Fruit fly (Drosophila melanogaster) whole organism, embryonic: Measurements from ENCODE around the gene CG32454.

Source experiments
- Bdp1 ChIP-seq: fragments of 200-800 bp; sonication (Bioruptor generic); optimal IDR thresholded peaks from 3 replicates; lab custom pipeline; 2016; ENCODE audit warnings: missing biosample characterization, missing genetic modification characterization
- PHDP ChIP-seq: fragments of 200-800 bp; sonication (Bioruptor generic); optimal IDR thresholded peaks from 3 replicates; lab custom pipeline; 2018; ENCODE audit warnings: missing biosample characterization, mild to moderate bottlenecking, missing genetic modification characterization, moderate library complexity
- p53 ChIP-seq: fragments of 200-800 bp; sonication (Bioruptor generic); optimal IDR thresholded peaks from 2 replicates; lab custom pipeline; 2016; ENCODE audit warnings: missing biosample characterization, missing genetic modification characterization
- usp ChIP-seq: fragments of >200 bp; optimal IDR thresholded peaks from 2 replicates; lab custom pipeline; 2017; ENCODE audit warnings: missing biosample characterization, missing genetic modification characterization

DNA sequence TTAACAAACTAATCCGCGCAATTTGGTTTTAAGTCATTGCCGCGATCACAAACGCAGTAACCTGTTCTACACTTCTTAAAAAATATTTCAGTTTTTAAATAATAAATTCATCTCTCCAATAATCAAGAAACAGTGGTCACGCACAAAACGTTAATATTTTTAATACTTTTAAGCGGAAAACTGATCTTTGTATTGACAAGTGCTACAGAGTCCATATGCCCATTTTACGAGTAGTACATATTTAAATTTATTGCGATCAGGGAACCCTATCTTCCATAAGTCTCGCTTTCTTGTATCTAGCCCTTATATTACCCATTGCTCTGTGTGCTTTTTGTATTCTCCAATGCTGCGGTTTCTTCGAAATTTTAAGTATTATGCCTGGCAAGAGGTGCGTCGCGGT, at the start of gene CG32454:
- TF ChIP-seq p53 (GFP tag; lab: Kevin White, UChicago), result no peak
- TF ChIP-seq usp (GFP tag; lab: Kevin White, UChicago), result no peak
- no peak for TF ChIP-seq Bdp1 (GFP tag; lab: Kevin White, UChicago)
- TF ChIP-seq PHDP (tag; lab: Kevin White, UChicago), result no peak
